Fruit fly (Drosophila melanogaster) S2 (cell line): ENCODE measurements around the gene CG9498.

Source experiments
- CG8478 ChIP-seq: fragments of >200 bp; optimal IDR thresholded peaks from 2 replicates; lab custom pipeline; 2018
- CTCF ChIP-seq, 2 experiments: fragments of >200 bp; optimal IDR thresholded peaks; 2 replicates each; lab custom pipeline; 2018

dm6 chr2L:6338367-6338975, 12.4 kb downstream of the CG9498 start, which contains the start of the genes Pez and Cpr:
- TF ChIP-seq CG8478 (lab: Kevin White, UChicago) (no peak), CTCF (optimal IDR thresholded peaks at IDR 0.05; lab: Kevin White, UChicago) (peak; percentile 94 to 98)
